Fruit fly (Drosophila melanogaster) whole organism, prepupa: Measurements from ENCODE around the gene CG5280.

Experiments
- Blimp-1 ChIP-seq: fragments of 200-800 bp; sonication (Bioruptor generic); optimal IDR thresholded peaks from 3 replicates; lab custom pipeline; 2017; ENCODE audit warnings: missing biosample characterization, missing genetic modification characterization, mild to moderate bottlenecking, moderate library complexity, missing genetic modification reagents
- CG10631 ChIP-seq: fragments of 200-800 bp; sonication (Bioruptor generic); optimal IDR thresholded peaks from 2 replicates; lab custom pipeline; 2016; ENCODE audit warnings: missing biosample characterization, missing genetic modification characterization
- CG6163 ChIP-seq: fragments of 200-800 bp; sonication (Bioruptor generic); IDR thresholded peaks from 3 replicates; pipeline ENCODE4 v1.3.6; 2022; ENCODE audit warnings: missing biosample characterization, missing genetic modification characterization
- Ets21C ChIP-seq: fragments of 200-800 bp; sonication (Bioruptor generic); optimal IDR thresholded peaks from 3 replicates; lab custom pipeline; 2016; ENCODE audit warnings: missing biosample characterization, missing genetic modification characterization
- Hr38 ChIP-seq: sonication (Bioruptor generic); optimal IDR thresholded peaks from 2 replicates; lab custom pipeline; 2016; ENCODE audit warnings: missing biosample characterization, missing genetic modification characterization
- Hr39 ChIP-seq: fragments of 200-800 bp; sonication (Bioruptor generic); optimal IDR thresholded peaks from 2 replicates; lab custom pipeline; 2016; ENCODE audit warnings: missing biosample characterization, missing genetic modification characterization
- Lpt ChIP-seq: fragments of 200-800 bp; sonication (Bioruptor generic); optimal IDR thresholded peaks from 3 replicates; lab custom pipeline; 2016; ENCODE audit warnings: missing biosample characterization, missing genetic modification characterization
- Met ChIP-seq: fragments of 200-800 bp; sonication (Bioruptor generic); optimal IDR thresholded peaks from 3 replicates; lab custom pipeline; 2016; ENCODE audit warnings: missing biosample characterization, missing genetic modification characterization
- achi ChIP-seq: fragments of 200-800 bp; sonication (Bioruptor generic); optimal IDR thresholded peaks from 3 replicates; lab custom pipeline; 2016; ENCODE audit warnings: missing biosample characterization, missing genetic modification characterization
- acj6 ChIP-seq: fragments of 200-800 bp; sonication (Bioruptor generic); optimal IDR thresholded peaks from 3 replicates; lab custom pipeline; 2016; ENCODE audit warnings: missing biosample characterization, missing genetic modification characterization
- pdm3 ChIP-seq: fragments of 200-800 bp; sonication (Bioruptor generic); optimal IDR thresholded peaks from 3 replicates; lab custom pipeline; 2016; ENCODE audit warnings: missing biosample characterization, missing genetic modification characterization
- spab ChIP-seq: fragments of 200-800 bp; sonication (Bioruptor generic); optimal IDR thresholded peaks from 2 replicates; lab custom pipeline; 2017; ENCODE audit warnings: missing biosample characterization, mild to moderate bottlenecking, missing genetic modification characterization, missing genetic modification reagents
- vri ChIP-seq: fragments of 200-800 bp; sonication (Bioruptor generic); optimal IDR thresholded peaks from 3 replicates; lab custom pipeline; 2016; ENCODE audit warnings: missing biosample characterization, mild to moderate bottlenecking, missing genetic modification characterization

dm6 chr3L:9023627-9024026, 33.6 kb upstream of the CG5280 start:
- TF ChIP-seq Lpt = no peak
- TF ChIP-seq achi (GFP tag; lab: Kevin White, UChicago) = peak; percentile 9
- TF ChIP-seq Met (GFP tag; lab: Kevin White, UChicago) = peak; percentile 41
- no peak for TF ChIP-seq vri (GFP tag; lab: Kevin White, UChicago)
- TF ChIP-seq CG10631 (GFP tag; lab: Kevin White, UChicago) = no peak
- TF ChIP-seq acj6 = peak; percentile 16
- peak; percentile 2 for TF ChIP-seq Ets21C (GFP tag; lab: Kevin White, UChicago)
- no peak for TF ChIP-seq Hr38
- TF ChIP-seq spab (GFP tag; lab: Kevin White, UChicago) = no peak
- no peak for TF ChIP-seq Blimp-1 (GFP tag; lab: Kevin White, UChicago)
- TF ChIP-seq Hr39 (GFP tag; lab: Kevin White, UChicago) = peak; percentile 60
- TF ChIP-seq pdm3 (GFP tag; lab: Kevin White, UChicago) = no peak
- TF ChIP-seq CG6163 = peak; percentile 54; the same call in 1 of the 3 replicates
